Fruit fly (Drosophila melanogaster) whole organism, pupa: ENCODE results near the gene AttD.

ENCODE experiments used
- CG10348 ChIP-seq: fragments of 200-800 bp; sonication (Bioruptor generic); IDR thresholded peaks from 2 replicates; pipeline ENCODE4 v1.3.6; 2022; ENCODE audit warnings: missing biosample characterization, missing genetic modification characterization
- CG12605 ChIP-seq: fragments of 200-800 bp; sonication (Bioruptor generic); IDR thresholded peaks from 2 replicates; pipeline ENCODE4 v1.3.6; 2022; ENCODE audit warnings: missing biosample characterization, missing genetic modification characterization
- CG17806 ChIP-seq: fragments of 200-800 bp; sonication (Bioruptor generic); optimal IDR thresholded peaks from 2 replicates; lab custom pipeline; 2018; ENCODE audit warnings: missing biosample characterization, mild to moderate bottlenecking, missing genetic modification characterization, moderate library complexity
- CG34367 ChIP-seq: fragments of 200-800 bp; sonication (Bioruptor generic); optimal IDR thresholded peaks from 2 replicates; lab custom pipeline; 2018; ENCODE audit warnings: missing biosample characterization, mild to moderate bottlenecking, missing genetic modification characterization
- CG8159 ChIP-seq: fragments of 200-800 bp; sonication (Bioruptor generic); optimal IDR thresholded peaks from 3 replicates; lab custom pipeline; 2018; ENCODE audit warnings: missing biosample characterization, mild to moderate bottlenecking, missing genetic modification characterization, moderate library complexity
- CG8301 ChIP-seq: fragments of 200-800 bp; sonication (Bioruptor generic); optimal IDR thresholded peaks from 2 replicates; lab custom pipeline; 2018; ENCODE audit warnings: missing biosample characterization, mild to moderate bottlenecking, missing genetic modification characterization
- EcR ChIP-seq: fragments of 200-800 bp; sonication (Bioruptor generic); optimal IDR thresholded peaks from 3 replicates; lab custom pipeline; 2019; ENCODE audit warnings: missing biosample characterization, missing genetic modification characterization, mild to moderate bottlenecking, moderate library complexity, missing genetic modification reagents
- Ets98B ChIP-seq: fragments of 200-800 bp; sonication (Bioruptor generic); IDR thresholded peaks from 2 replicates; pipeline ENCODE4 v1.3.6; 2022; ENCODE audit warnings: missing biosample characterization, missing genetic modification characterization
- Pif1A ChIP-seq: fragments of 200-800 bp; sonication (Bioruptor generic); optimal IDR thresholded peaks from 3 replicates; lab custom pipeline; 2016; ENCODE audit warnings: missing biosample characterization, missing genetic modification characterization
- Pif1B ChIP-seq: fragments of 200-800 bp; sonication (Bioruptor generic); optimal IDR thresholded peaks from 3 replicates; lab custom pipeline; 2016; ENCODE audit warnings: missing biosample characterization, missing genetic modification characterization
- fd96Ca ChIP-seq: fragments of 200-800 bp; sonication (Bioruptor generic); IDR thresholded peaks from 3 replicates; pipeline ENCODE4 v1.3.6; 2022; ENCODE audit warnings: missing biosample characterization, missing genetic modification characterization
- gl ChIP-seq: fragments of 200-800 bp; sonication (Bioruptor generic); optimal IDR thresholded peaks from 2 replicates; lab custom pipeline; 2018; ENCODE audit warnings: missing biosample characterization, mild to moderate bottlenecking, missing genetic modification characterization
- rn ChIP-seq: fragments of 200-800 bp; sonication (Bioruptor generic); IDR thresholded peaks from 2 replicates; pipeline ENCODE4 v1.3.6; 2022; ENCODE audit warnings: missing biosample characterization, missing genetic modification characterization

DNA sequence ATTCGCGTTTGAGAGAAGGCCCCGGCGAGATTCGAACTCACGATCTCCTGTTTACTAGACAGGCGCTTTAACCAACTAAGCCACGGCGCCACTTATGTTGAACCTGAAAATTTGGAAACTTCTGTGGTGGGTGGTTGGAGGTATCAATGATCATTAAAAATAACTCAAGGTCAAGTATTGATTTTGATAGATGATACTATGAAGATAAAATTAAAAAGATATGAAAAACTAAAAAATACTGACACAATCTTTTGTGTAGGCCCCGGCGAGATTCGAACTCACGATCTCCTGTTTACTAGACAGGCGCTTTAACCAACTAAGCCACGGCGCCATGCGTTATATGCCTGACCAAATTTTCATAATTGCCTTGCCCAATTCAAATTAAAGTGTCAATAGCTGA, 519 bp upstream of the AttD start:
- TF ChIP-seq CG8301 (tag; lab: Kevin White, UChicago) (no peak), gl (no peak), EcR (GFP tag; lab: Kevin White, UChicago) (no peak), fd96Ca (GFP tag; lab: Robert Waterston, UW) (no peak), Pif1A (GFP tag; lab: Kevin White, UChicago) (no peak), Pif1B (GFP tag; lab: Kevin White, UChicago) (no peak), CG17806 (tag; lab: Kevin White, UChicago) (no peak), CG10348 (no peak), rn (GFP tag; lab: Robert Waterston, UW) (no peak), CG34367 (tag; lab: Kevin White, UChicago) (no peak), Ets98B (GFP tag; lab: Robert Waterston, UW) (no peak), CG12605 (GFP tag; lab: Robert Waterston, UW) (no peak), CG8159 (tag; lab: Kevin White, UChicago) (no peak)
